Worm (Caenorhabditis elegans) whole organism, L4/young adult: Measurements from ENCODE around the gene T25C12.3.

Experiments used
- dao-5 ChIP-seq: sonication (generic microtip); optimal IDR thresholded peaks from 2 replicates; lab custom pipeline; 2016; ENCODE audit warnings: missing genotype, missing genetic modification characterization, moderate library complexity, missing compliant biosample characterization
- him-1 ChIP-seq: sonication (generic microtip); optimal IDR thresholded peaks from 2 replicates; lab custom pipeline; 2016; ENCODE audit warnings: missing genotype, missing genetic modification reagents, missing genetic modification characterization, missing compliant biosample characterization

DNA sequence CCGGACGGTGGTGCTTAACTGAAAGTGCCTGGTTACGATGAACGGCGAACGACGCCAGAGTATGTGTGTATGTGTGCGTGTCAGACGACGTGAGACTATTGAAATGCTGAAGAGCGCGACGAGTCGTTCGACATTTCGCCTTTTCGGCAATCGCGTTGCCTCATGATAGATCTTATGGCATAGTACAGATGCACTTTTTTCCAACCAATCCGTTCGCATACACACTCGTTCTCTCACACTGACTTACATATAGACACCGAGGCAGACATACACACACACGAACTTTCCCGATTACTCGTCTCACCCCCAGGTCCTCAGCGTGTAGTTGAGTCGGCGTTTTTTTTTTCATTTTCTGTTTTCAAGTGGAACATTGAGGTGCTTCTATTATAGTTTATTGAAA is 21.0 kb downstream of the T25C12.3 start:
- TF ChIP-seq him-1: no peak
- no peak for TF ChIP-seq dao-5 (tag; lab: Kevin White, UChicago)
